Worm (Caenorhabditis elegans) whole organism, early embryonic: ENCODE data around the gene lin-32.

Experiments used
- B0310.2 ChIP-seq: sonication (generic microtip); optimal IDR thresholded peaks from 2 replicates; lab custom pipeline; 2016; ENCODE audit warnings: mild to moderate bottlenecking, missing genetic modification characterization, missing compliant biosample characterization
- F13C5.2 ChIP-seq: sonication (generic microtip); optimal IDR thresholded peaks from 2 replicates; lab custom pipeline; 2017; ENCODE audit warnings: mild to moderate bottlenecking, missing genetic modification characterization, inconsistent platforms, missing compliant biosample characterization
- aly-1 ChIP-seq: sonication (generic microtip); optimal IDR thresholded peaks from 2 replicates; lab custom pipeline; 2016; ENCODE audit warnings: missing genetic modification characterization, missing compliant biosample characterization
- ama-1 ChIP-seq: fragments of 150-350 bp; optimal IDR thresholded peaks from 2 replicates; lab custom pipeline; 2014
- ceh-13 ChIP-seq: fragments of 200-800 bp; sonication (Bioruptor generic); optimal IDR thresholded peaks from 2 replicates; lab custom pipeline; 2018; ENCODE audit warnings: mild to moderate bottlenecking, missing genetic modification characterization, missing compliant biosample characterization
- ceh-36 ChIP-seq: sonication (generic microtip); optimal IDR thresholded peaks from 2 replicates; lab custom pipeline; 2016; ENCODE audit warnings: missing genetic modification characterization, inconsistent platforms, missing compliant biosample characterization
- ets-7 ChIP-seq: sonication (generic microtip); optimal IDR thresholded peaks from 2 replicates; lab custom pipeline; 2016; ENCODE audit warnings: missing genotype, missing genetic modification characterization, missing compliant biosample characterization
- flt-1 ChIP-seq: fragments of 200-800 bp; sonication (Bioruptor generic); IDR thresholded peaks from 2 replicates; pipeline ENCODE4 v1.3.6; 2022; ENCODE audit warnings: missing genetic modification characterization, missing compliant biosample characterization
- hmbx-1 ChIP-seq: sonication (generic microtip); optimal IDR thresholded peaks from 2 replicates; lab custom pipeline; 2016; ENCODE audit warnings: mild to moderate bottlenecking, missing genetic modification characterization, missing compliant biosample characterization
- hmg-4 ChIP-seq: fragments of 200-800 bp; sonication (Bioruptor generic); optimal IDR thresholded peaks from 2 replicates; lab custom pipeline; 2018; ENCODE audit warnings: mild to moderate bottlenecking, missing genetic modification characterization, missing compliant biosample characterization
- hnd-1 ChIP-seq: sonication (generic microtip); optimal IDR thresholded peaks from 2 replicates; lab custom pipeline; 2016; ENCODE audit warnings: missing genetic modification characterization, missing compliant biosample characterization
- pes-1 ChIP-seq: fragments of 200-800 bp; sonication (Bioruptor generic); IDR thresholded peaks from 2 replicates; pipeline ENCODE4 v1.3.6; 2022; ENCODE audit warnings: missing genetic modification reagents, missing genetic modification characterization, missing compliant biosample characterization
- scrt-1 ChIP-seq: fragments of 200-800 bp; sonication (Bioruptor generic); IDR thresholded peaks from 2 replicates; pipeline ENCODE4 v1.3.6; 2022; ENCODE audit warnings: missing genetic modification characterization, missing compliant biosample characterization
- sea-1 ChIP-seq: fragments of 200-800 bp; sonication (Bioruptor generic); conservative IDR thresholded peaks from 2 replicates; pipeline ENCODE4 v1.3.6; 2022; ENCODE audit warnings: missing genetic modification characterization, missing compliant biosample characterization
- tbx-11 ChIP-seq: fragments of 200-800 bp; sonication (Bioruptor generic); IDR thresholded peaks from 2 replicates; pipeline ENCODE4 v1.3.6; 2022; ENCODE audit warnings: missing genetic modification characterization, missing compliant biosample characterization
- tbx-37 ChIP-seq: fragments of 200-800 bp; sonication (Bioruptor generic); conservative IDR thresholded peaks from 2 replicates; pipeline ENCODE4 v1.3.6; 2022; ENCODE audit warnings: missing genetic modification reagents, missing genetic modification characterization, missing compliant biosample characterization
- tra-4 ChIP-seq: sonication (generic microtip); optimal IDR thresholded peaks from 2 replicates; lab custom pipeline; 2017; ENCODE audit warnings: missing genetic modification characterization, missing compliant biosample characterization

lin-32 gene

ce11 chrX:2237438-2237961 lies 7.6 kb upstream of the lin-32 start, which contains the start of gene vha-15:
Gene vha-15 (plus strand): TSS chrX:2237911.
- TF ChIP-seq ets-7 (tag; lab: Kevin White, UChicago): no peak
- peak; percentile 51 for TF ChIP-seq F13C5.2 (tag; lab: Kevin White, UChicago)
- TF ChIP-seq flt-1 (GFP tag; lab: Robert Waterston, UW): no peak
- no peak for TF ChIP-seq ama-1 (lab: Kevin White, UChicago)
- TF ChIP-seq tbx-37: no peak

ce11 chrX:2233929-2234328 lies 4.0 kb upstream of the lin-32 start, which contains the start of gene T14F9.2:
Gene T14F9.2 (plus strand): TSS chrX:2234324.
- TF ChIP-seq flt-1 (GFP tag; lab: Robert Waterston, UW) (no peak), B0310.2 (tag; lab: Kevin White, UChicago) (no peak)

ce11 chrX:2231346-2231745 lies 1.4 kb upstream of the lin-32 start:
- TF ChIP-seq tbx-37: no peak
- no peak for TF ChIP-seq sea-1
- TF ChIP-seq F13C5.2 (tag; lab: Kevin White, UChicago): no peak
- no peak for TF ChIP-seq flt-1 (GFP tag; lab: Robert Waterston, UW)

ce11 chrX:2226875-2227355 lies 3.0 kb downstream of the lin-32 start:
- no peak for TF ChIP-seq ama-1 (lab: Kevin White, UChicago)
- TF ChIP-seq hnd-1 (tag; lab: Kevin White, UChicago): peak; percentile 70
- peak; percentile 40 for TF ChIP-seq B0310.2 (tag; lab: Kevin White, UChicago)
- peak; percentile 66 for TF ChIP-seq hmbx-1 (tag; lab: Kevin White, UChicago)
- TF ChIP-seq tbx-37: peak; percentile 77
- TF ChIP-seq flt-1 (GFP tag; lab: Robert Waterston, UW): peak; percentile 78
- TF ChIP-seq aly-1 (tag; lab: Kevin White, UChicago): peak; percentile 58
- TF ChIP-seq ets-7 (tag; lab: Kevin White, UChicago): peak; percentile 12
- peak; percentile 90 for TF ChIP-seq hmg-4 (GFP tag; lab: Kevin White, UChicago)
- TF ChIP-seq tra-4: peak; percentile 66
- peak; percentile 82 for TF ChIP-seq tbx-11 (GFP tag; lab: Robert Waterston, UW)
- TF ChIP-seq scrt-1 (GFP tag; lab: Robert Waterston, UW): peak; percentile 85
- peak; percentile 74 for TF ChIP-seq ceh-36 (tag; lab: Kevin White, UChicago)
- TF ChIP-seq F13C5.2 (tag; lab: Kevin White, UChicago): peak; percentile 88
- peak; percentile 61 for TF ChIP-seq ceh-13
- peak; percentile 87 for TF ChIP-seq sea-1
- TF ChIP-seq pes-1: peak; percentile 89

- no peak for TF ChIP-seq ceh-36 (tag; lab: Kevin White, UChicago)
- TF ChIP-seq tra-4: no peak
- no peak for TF ChIP-seq F13C5.2 (tag; lab: Kevin White, UChicago)
- no peak for TF ChIP-seq tbx-37
- TF ChIP-seq ets-7 (tag; lab: Kevin White, UChicago): no peak
- TF ChIP-seq B0310.2 (tag; lab: Kevin White, UChicago): no peak
- no peak for TF ChIP-seq ceh-13
- TF ChIP-seq ama-1 (lab: Kevin White, UChicago): no peak
- TF ChIP-seq hnd-1 (tag; lab: Kevin White, UChicago): no peak
- no peak for TF ChIP-seq flt-1 (GFP tag; lab: Robert Waterston, UW)
- TF ChIP-seq hmg-4 (GFP tag; lab: Kevin White, UChicago): no peak
- TF ChIP-seq hmbx-1 (tag; lab: Kevin White, UChicago): no peak
Measured at ce11 chrX:2220850-2221249, 9.1 kb downstream of the lin-32 start, which contains the start of gene hex-1. Gene hex-1 (plus strand): TSS chrX:2221150.

- no peak for TF ChIP-seq flt-1 (GFP tag; lab: Robert Waterston, UW)
- no peak for TF ChIP-seq sea-1
- no peak for TF ChIP-seq tbx-37
Measured at ce11 chrX:2219453-2219852, 10.5 kb downstream of the lin-32 start.

ce11 chrX:2219006-2219405 lies 10.9 kb downstream of the lin-32 start:
- TF ChIP-seq scrt-1 (GFP tag; lab: Robert Waterston, UW): no peak
- TF ChIP-seq hnd-1 (tag; lab: Kevin White, UChicago): no peak
- TF ChIP-seq aly-1 (tag; lab: Kevin White, UChicago): no peak
- no peak for TF ChIP-seq flt-1 (GFP tag; lab: Robert Waterston, UW)
- no peak for TF ChIP-seq ceh-13
- TF ChIP-seq ets-7 (tag; lab: Kevin White, UChicago): no peak
- no peak for TF ChIP-seq sea-1
- no peak for TF ChIP-seq pes-1

ce11 chrX:2216662-2217061 lies 13.3 kb downstream of the lin-32 start:
- no peak for TF ChIP-seq sea-1
- TF ChIP-seq hnd-1 (tag; lab: Kevin White, UChicago): no peak
- peak; percentile 61; the same call in 1 of the 2 replicates for TF ChIP-seq scrt-1 (GFP tag; lab: Robert Waterston, UW)
- TF ChIP-seq tbx-11 (GFP tag; lab: Robert Waterston, UW): no peak
- TF ChIP-seq aly-1 (tag; lab: Kevin White, UChicago): peak; percentile 3
- no peak for TF ChIP-seq ama-1 (lab: Kevin White, UChicago)
- TF ChIP-seq hmg-4 (GFP tag; lab: Kevin White, UChicago): peak; percentile 31
- TF ChIP-seq pes-1: peak; percentile 30; the same call in 1 of the 2 replicates

- no peak for TF ChIP-seq B0310.2 (tag; lab: Kevin White, UChicago)
Measured at ce11 chrX:2216242-2216641, 13.7 kb downstream of the lin-32 start.
